Worm (Caenorhabditis elegans) whole organism, L4 larva: ENCODE results near the gene F13H6.5.

Experiments used
- F10B5.3 ChIP-seq: sonication (generic microtip); optimal IDR thresholded peaks from 2 replicates; lab custom pipeline; 2016; ENCODE audit warnings: mild to moderate bottlenecking, missing genetic modification characterization, missing compliant biosample characterization
- F37D6.2 ChIP-seq: sonication (generic microtip); optimal IDR thresholded peaks from 2 replicates; lab custom pipeline; 2016; ENCODE audit warnings: mild to moderate bottlenecking, missing genetic modification characterization, missing compliant biosample characterization
- ZK337.2 ChIP-seq: fragments of 200-800 bp; sonication (Bioruptor generic); IDR thresholded peaks from 2 replicates; pipeline ENCODE4 v1.3.6; 2022; ENCODE audit warnings: missing genetic modification reagents, missing genetic modification characterization, missing compliant biosample characterization
- ZK546.5 ChIP-seq, 2 experiments: sonication (generic microtip); optimal IDR thresholded peaks; 2 replicates each; lab custom pipeline; 2017; ENCODE audit warnings: missing biosample characterization in 2 of 2, missing genetic modification characterization in 2 of 2
- aha-1 ChIP-seq: fragments of 150-350 bp; peaks from one replicate; lab custom pipeline; 2014; ENCODE audit warnings: missing biosample characterization, missing genetic modification characterization
- aly-2 ChIP-seq: sonication (generic microtip); optimal IDR thresholded peaks from 2 replicates; lab custom pipeline; 2018; ENCODE audit warnings: missing biosample characterization, missing genetic modification characterization
- arid-1 ChIP-seq: fragments of 200-800 bp; sonication (Bioruptor generic); conservative IDR thresholded peaks from 2 replicates; pipeline ENCODE4 v1.3.6; 2022; ENCODE audit warnings: missing genetic modification reagents, missing genetic modification characterization, missing compliant biosample characterization
- attf-4 ChIP-seq: sonication (generic microtip); optimal IDR thresholded peaks from 3 replicates; lab custom pipeline; 2017; ENCODE audit warnings: missing biosample characterization, missing genetic modification characterization
- ceh-32 ChIP-seq: sonication (generic microtip); optimal IDR thresholded peaks from 2 replicates; lab custom pipeline; 2016; ENCODE audit warnings: mild to moderate bottlenecking, missing genetic modification characterization, missing compliant biosample characterization; ENCODE audit not compliant: poor library complexity
- ceh-44 ChIP-seq: fragments of 200-800 bp; sonication (Bioruptor generic); IDR thresholded peaks from 2 replicates; pipeline ENCODE4 v1.3.6; 2022; ENCODE audit warnings: missing genetic modification reagents, missing genetic modification characterization, missing compliant biosample characterization
- daf-16 ChIP-seq, 3 experiments: sonication (generic microtip); optimal IDR thresholded peaks; 2 replicates each; lab custom pipeline; 2016 to 2017; ENCODE audit warnings: missing genetic modification characterization in 3 of 3, missing genetic modification reagents in 3 of 3, mild to moderate bottlenecking in 2 of 3, missing compliant biosample characterization in 2 of 3, missing biosample characterization in 1 of 3, moderate library complexity in 1 of 3
- daf-8 ChIP-seq: fragments of 200-800 bp; sonication (Bioruptor generic); IDR thresholded peaks from 2 replicates; pipeline ENCODE4 v1.3.6; 2022; ENCODE audit warnings: missing genetic modification characterization, missing compliant biosample characterization
- dmd-6 ChIP-seq: fragments of 200-800 bp; sonication (Bioruptor generic); IDR thresholded peaks from 2 replicates; pipeline ENCODE4 v1.3.6; 2022; ENCODE audit warnings: missing genetic modification reagents, missing genetic modification characterization, missing compliant biosample characterization
- dpl-1 ChIP-seq: fragments of 150-350 bp; optimal IDR thresholded peaks from 2 replicates; lab custom pipeline; 2014; ENCODE audit warnings: missing biosample characterization, missing genetic modification reagents, missing genetic modification characterization
- egl-27 ChIP-seq: sonication (generic microtip); optimal IDR thresholded peaks from 3 replicates; lab custom pipeline; 2017; ENCODE audit warnings: missing biosample characterization, missing genetic modification reagents, missing genetic modification characterization
- fos-1 ChIP-seq: fragments of 150-350 bp; optimal IDR thresholded peaks from 2 replicates; lab custom pipeline; 2014; ENCODE audit warnings: missing biosample characterization, missing genetic modification characterization
- hif-1 ChIP-seq, 2 experiments: sonication (generic microtip); optimal IDR thresholded peaks; 2 replicates each; lab custom pipeline; 2016 to 2017; ENCODE audit warnings: missing compliant biosample characterization in 2 of 2, missing genetic modification characterization in 2 of 2, missing genetic modification reagents in 2 of 2, missing genotype in 2 of 2, mild to moderate bottlenecking in 1 of 2
- jun-1 ChIP-seq: fragments of 150-350 bp; optimal IDR thresholded peaks from 2 replicates; lab custom pipeline; 2014; ENCODE audit warnings: missing biosample characterization, missing genetic modification reagents, missing genetic modification characterization
- lin-15B ChIP-seq: fragments of 150-350 bp; sonication (generic microtip); optimal IDR thresholded peaks from 3 replicates; lab custom pipeline; 2014; ENCODE audit warnings: missing biosample characterization, missing genetic modification characterization
- lsy-2 ChIP-seq, 2 experiments: fragments of 150-350 bp in 1 of 2; sonication (generic microtip) in 1 of 2; optimal IDR thresholded peaks; 2 replicates each; lab custom pipeline; 2014 to 2017; ENCODE audit warnings: missing biosample characterization in 2 of 2, missing genetic modification characterization in 2 of 2
- madf-5 ChIP-seq, 2 experiments: fragments of 200-800 bp; sonication (Bioruptor generic); IDR thresholded peaks; 2 replicates each; pipeline ENCODE4 v1.3.6; 2022; ENCODE audit warnings: missing compliant biosample characterization in 2 of 2, missing genetic modification characterization in 2 of 2
- madf-9 ChIP-seq: fragments of 200-800 bp; sonication (Bioruptor generic); conservative IDR thresholded peaks from 2 replicates; pipeline ENCODE4 v1.3.6; 2022; ENCODE audit warnings: missing genetic modification reagents, missing genetic modification characterization, missing compliant biosample characterization
- mdt-29 ChIP-seq: fragments of 200-800 bp; sonication (Bioruptor generic); IDR thresholded peaks from 2 replicates; pipeline ENCODE4 v1.3.6; 2022; ENCODE audit warnings: missing genetic modification reagents, missing genetic modification characterization, missing compliant biosample characterization
- mep-1 ChIP-seq: fragments of 150-350 bp; sonication (generic microtip); optimal IDR thresholded peaks from 3 replicates; lab custom pipeline; 2014; ENCODE audit warnings: missing biosample characterization, missing genetic modification characterization
- mxl-3 ChIP-seq: fragments of 200-800 bp; sonication (Bioruptor generic); optimal IDR thresholded peaks from 2 replicates; lab custom pipeline; 2018; ENCODE audit warnings: mild to moderate bottlenecking, missing genetic modification characterization, missing compliant biosample characterization
- nhr-10 ChIP-seq: fragments of 150-350 bp; optimal IDR thresholded peaks from 2 replicates; lab custom pipeline; 2014; ENCODE audit warnings: missing biosample characterization, missing genetic modification characterization
- nhr-102 ChIP-seq: sonication (generic microtip); optimal IDR thresholded peaks from 2 replicates; lab custom pipeline; 2016; ENCODE audit warnings: mild to moderate bottlenecking, missing genetic modification characterization, moderate library complexity, missing compliant biosample characterization
- nhr-237 ChIP-seq: sonication (generic microtip); optimal IDR thresholded peaks from 2 replicates; lab custom pipeline; 2017; ENCODE audit warnings: missing biosample characterization, missing genetic modification characterization
- nhr-25 ChIP-seq: sonication (generic microtip); optimal IDR thresholded peaks from 2 replicates; lab custom pipeline; 2017; ENCODE audit warnings: missing genetic modification characterization, mild to moderate bottlenecking, missing compliant biosample characterization, antibody characterized with exemption, moderate library complexity, borderline replicate concordance; ENCODE audit not compliant: insufficient read depth
- nhr-28 ChIP-seq: fragments of 150-350 bp; optimal IDR thresholded peaks from 2 replicates; lab custom pipeline; 2014; ENCODE audit warnings: missing biosample characterization, missing genetic modification characterization
- nhr-76 ChIP-seq: fragments of 150-350 bp; optimal IDR thresholded peaks from 2 replicates; lab custom pipeline; 2014; ENCODE audit warnings: missing biosample characterization, missing genetic modification characterization
- php-3 ChIP-seq: fragments of 200-800 bp; sonication (Bioruptor generic); IDR thresholded peaks from 2 replicates; pipeline ENCODE4 v1.3.6; 2022; ENCODE audit warnings: missing genetic modification reagents, missing genetic modification characterization, missing compliant biosample characterization
- pqm-1 ChIP-seq: sonication (generic microtip); optimal IDR thresholded peaks from 2 replicates; lab custom pipeline; 2017; ENCODE audit warnings: missing biosample characterization, missing genetic modification characterization
- snpc-1.2 ChIP-seq: fragments of 200-800 bp; sonication (Bioruptor generic); IDR thresholded peaks from 2 replicates; pipeline ENCODE4 v1.3.6; 2022; ENCODE audit warnings: missing genetic modification reagents, missing genetic modification characterization, missing compliant biosample characterization
- snpc-4 ChIP-seq: fragments of 150-350 bp; optimal IDR thresholded peaks from 2 replicates; lab custom pipeline; 2014; ENCODE audit warnings: missing biosample characterization, missing genetic modification characterization
- tra-1 ChIP-seq: fragments of 200-800 bp; sonication (Bioruptor generic); IDR thresholded peaks from 2 replicates; pipeline ENCODE4 v1.3.6; 2022; ENCODE audit warnings: missing genetic modification reagents, missing genetic modification characterization, missing compliant biosample characterization
- unc-62 ChIP-seq, 3 experiments: fragments of 150-350 bp in 1 of 3; sonication (generic microtip); optimal IDR thresholded peaks in 2 of 3; peaks in 1 of 3; 1 replicate in 1 of 3; 2 replicates in 2 of 3; lab custom pipeline; 2014 to 2017; ENCODE audit warnings: missing biosample characterization in 3 of 3, missing genetic modification characterization in 3 of 3, missing genetic modification reagents in 3 of 3, missing genotype in 1 of 3
- vab-7 ChIP-seq: fragments of 200-800 bp; sonication (Bioruptor generic); IDR thresholded peaks from 2 replicates; pipeline ENCODE4 v1.3.6; 2022; ENCODE audit warnings: missing genetic modification reagents, missing genetic modification characterization, missing compliant biosample characterization
- zag-1 ChIP-seq: fragments of 150-350 bp; optimal IDR thresholded peaks from 2 replicates; lab custom pipeline; 2014; ENCODE audit warnings: missing biosample characterization, missing genetic modification characterization
- zfp-2 ChIP-seq: sonication (generic microtip); optimal IDR thresholded peaks from 2 replicates; lab custom pipeline; 2016; ENCODE audit warnings: mild to moderate bottlenecking, missing genetic modification characterization, missing compliant biosample characterization
- zfp-3 ChIP-seq: fragments of 200-800 bp; sonication (Bioruptor generic); conservative IDR thresholded peaks from 2 replicates; pipeline ENCODE4 v1.3.6; 2022; ENCODE audit warnings: missing genetic modification reagents, missing genetic modification characterization, missing compliant biosample characterization
- ztf-11 ChIP-seq: fragments of 150-350 bp; optimal IDR thresholded peaks from 2 replicates; lab custom pipeline; 2014; ENCODE audit warnings: missing biosample characterization, missing genetic modification characterization
- ztf-7 ChIP-seq: fragments of 150-350 bp; optimal IDR thresholded peaks from 2 replicates; lab custom pipeline; 2014; ENCODE audit warnings: missing biosample characterization, missing genetic modification characterization

F13H6.5 gene

ce11 chrV:6374844-6375243 lies at the start of gene F13H6.5:
F13H6.5 (minus strand) TSS chrV:6374944.
- TF ChIP-seq aha-1 = no peak
- no peak for TF ChIP-seq unc-62 (GFP tag; optimal IDR thresholded peaks at IDR 0.05 in 1 of 2; lab: Kevin White, UChicago)
- no peak for TF ChIP-seq unc-62 (tag; optimal IDR thresholded peaks at IDR 0.05; lab: Kevin White, UChicago)
- no peak for TF ChIP-seq lin-15B
- TF ChIP-seq nhr-76 (tag; lab: Kevin White, UChicago) = no peak
- TF ChIP-seq zfp-2 (tag; lab: Kevin White, UChicago) = no peak
- TF ChIP-seq snpc-4 (tag; lab: Kevin White, UChicago) = no peak
- no peak for TF ChIP-seq madf-5 (GFP tag; IDR thresholded peaks at IDR 0.05; lab: Robert Waterston, UW)
- TF ChIP-seq nhr-28 (tag; lab: Kevin White, UChicago) = no peak
- no peak for TF ChIP-seq F10B5.3 (tag; lab: Kevin White, UChicago)
- TF ChIP-seq aly-2 = no peak
- TF ChIP-seq zag-1 (tag; lab: Kevin White, UChicago) = no peak
- no peak for TF ChIP-seq ztf-7
- TF ChIP-seq, all 104 proteins: peak for 0

ce11 chrV:6424055-6424454 lies 49.3 kb upstream of the F13H6.5 start, which contains the start of gene urb-1:
urb-1 (minus strand) TSS chrV:6424155.
- TF ChIP-seq unc-62 (GFP tag; optimal IDR thresholded peaks at IDR 0.05 in 1 of 2; lab: Kevin White, UChicago) (no peak), unc-62 (tag; optimal IDR thresholded peaks at IDR 0.05; lab: Kevin White, UChicago) (no peak), snpc-4 (tag; lab: Kevin White, UChicago) (no peak), ztf-11 (no peak)

ce11 chrV:6414985-6415384 lies 40.2 kb upstream of the F13H6.5 start, which contains the start of gene cht-6:
cht-6 (plus strand) TSS chrV:6414993.
- peak in 1 of 2 experiments; percentile 93 for TF ChIP-seq unc-62 (GFP tag; optimal IDR thresholded peaks at IDR 0.05 in 1 of 2; lab: Kevin White, UChicago)
- no peak for TF ChIP-seq unc-62 (tag; optimal IDR thresholded peaks at IDR 0.05; lab: Kevin White, UChicago)
- TF ChIP-seq ztf-11 = no peak
- no peak for TF ChIP-seq ceh-32 (tag; lab: Kevin White, UChicago)

- no peak for TF ChIP-seq mep-1
- TF ChIP-seq lin-15B = no peak
- no peak for TF ChIP-seq fos-1 (tag; lab: Kevin White, UChicago)
- no peak for TF ChIP-seq zfp-2 (tag; lab: Kevin White, UChicago)
- no peak for TF ChIP-seq daf-16 (GFP tag; optimal IDR thresholded peaks at IDR 0.05; lab: Kevin White, UChicago)
- peak; percentile 40 for TF ChIP-seq daf-16 (tag; optimal IDR thresholded peaks at IDR 0.05; lab: Kevin White, UChicago)
- TF ChIP-seq F37D6.2 = no peak
- TF ChIP-seq mdt-29 (GFP tag; lab: Robert Waterston, UW) = no peak
- no peak for TF ChIP-seq egl-27 (tag; lab: Kevin White, UChicago)
- TF ChIP-seq arid-1 (GFP tag; lab: Robert Waterston, UW) = no peak
- TF ChIP-seq madf-9 (GFP tag; lab: Robert Waterston, UW) = no peak
- no peak for TF ChIP-seq tra-1 (GFP tag; lab: Robert Waterston, UW)
- no peak for TF ChIP-seq nhr-102 (tag; lab: Kevin White, UChicago)
- TF ChIP-seq nhr-76 (tag; lab: Kevin White, UChicago) = no peak
- no peak for TF ChIP-seq nhr-237 (tag; lab: Kevin White, UChicago)
- no peak for TF ChIP-seq aly-2
- no peak for TF ChIP-seq ztf-7
- peak; percentile 60 for TF ChIP-seq nhr-28 (tag; lab: Kevin White, UChicago)
- no peak for TF ChIP-seq nhr-25 (tag; lab: Kevin White, UChicago)
- no peak for TF ChIP-seq nhr-10 (tag; lab: Kevin White, UChicago)
- no peak for TF ChIP-seq vab-7 (GFP tag; lab: Robert Waterston, UW)
- no peak for TF ChIP-seq daf-8 (GFP tag; lab: Robert Waterston, UW)
- no peak for TF ChIP-seq snpc-1.2 (GFP tag; lab: Robert Waterston, UW)
- TF ChIP-seq ZK337.2 (GFP tag; lab: Robert Waterston, UW) = no peak
- TF ChIP-seq dmd-6 (GFP tag; lab: Robert Waterston, UW) = peak; percentile 60
- no peak for TF ChIP-seq ZK546.5 (tag; optimal IDR thresholded peaks at IDR 0.05; lab: Kevin White, UChicago)
- TF ChIP-seq php-3 (GFP tag; lab: Robert Waterston, UW) = 0 out of 2 replicates have a peak, but pooled peaks have one; percentile 42
- TF ChIP-seq dpl-1 = no peak
- TF ChIP-seq jun-1 (tag; lab: Kevin White, UChicago) = no peak
- TF ChIP-seq ceh-44 (GFP tag; lab: Robert Waterston, UW) = no peak
- no peak for TF ChIP-seq ceh-32 (tag; lab: Kevin White, UChicago)
- TF ChIP-seq hif-1 (tag; optimal IDR thresholded peaks at IDR 0.05; lab: Kevin White, UChicago) = no peak
- no peak for TF ChIP-seq attf-4 (tag; lab: Kevin White, UChicago)
- peak; percentile 69 for TF ChIP-seq pqm-1
- no peak for TF ChIP-seq mxl-3 (GFP tag; lab: Kevin White, UChicago)
- no peak for TF ChIP-seq zfp-3 (GFP tag; lab: Robert Waterston, UW)
- TF ChIP-seq lsy-2 (tag; optimal IDR thresholded peaks at IDR 0.05; lab: Kevin White, UChicago) = no peak
Observed at ce11 chrV:6414469-6414868, 39.7 kb upstream of the F13H6.5 start.
